Fruit fly (Drosophila melanogaster): ENCODE results near the gene CG43389.

- TF ChIP-seq CG8478 (optimal IDR thresholded peaks at IDR 0.05) (no peak), CTCF (optimal IDR thresholded peaks at IDR 0.05) (no peak)
These were observed 1.2 kb downstream of the CG43389 start for dm6 chr3L:3248714-3249663.
